Worm (Caenorhabditis elegans) whole organism, young adult: Measurements from ENCODE around the gene C50C3.12.

Experiments used
- C06A6.2 ChIP-seq: fragments of 200-800 bp; sonication (Bioruptor generic); conservative IDR thresholded peaks from 2 replicates; pipeline ENCODE4 v1.3.6; 2022; ENCODE audit warnings: missing genetic modification characterization, missing compliant biosample characterization
- F33H1.4 ChIP-seq: fragments of 200-800 bp; sonication (Bioruptor generic); IDR thresholded peaks from 2 replicates; pipeline ENCODE4 v1.3.6; 2022; ENCODE audit warnings: missing genetic modification reagents, missing genetic modification characterization, missing compliant biosample characterization
- F37B4.10 ChIP-seq: fragments of 200-800 bp; sonication (Bioruptor generic); IDR thresholded peaks from 2 replicates; pipeline ENCODE4 v1.3.6; 2022; ENCODE audit warnings: missing genetic modification characterization, missing compliant biosample characterization
- F49E8.2 ChIP-seq: sonication (generic microtip); optimal IDR thresholded peaks from 3 replicates; lab custom pipeline; 2017; ENCODE audit warnings: missing genetic modification characterization, mild to moderate bottlenecking, missing compliant biosample characterization, antibody characterized with exemption, moderate library complexity; ENCODE audit not compliant: insufficient read depth
- F57A8.1 ChIP-seq: fragments of 200-800 bp; sonication (Bioruptor generic); optimal IDR thresholded peaks from 2 replicates; lab custom pipeline; 2018; ENCODE audit warnings: mild to moderate bottlenecking, missing genetic modification characterization, moderate library complexity, missing compliant biosample characterization
- T07F8.4 ChIP-seq: sonication (generic microtip); optimal IDR thresholded peaks from 2 replicates; lab custom pipeline; 2016; ENCODE audit warnings: mild to moderate bottlenecking, missing genetic modification characterization, moderate library complexity, missing compliant biosample characterization
- ZK185.1 ChIP-seq: sonication (generic microtip); optimal IDR thresholded peaks from 2 replicates; lab custom pipeline; 2016; ENCODE audit warnings: mild to moderate bottlenecking, missing genetic modification characterization, missing compliant biosample characterization; ENCODE audit not compliant: poor library complexity, severe bottlenecking
- akir-1 ChIP-seq: fragments of 200-800 bp; sonication (Bioruptor generic); optimal IDR thresholded peaks from 2 replicates; lab custom pipeline; 2018; ENCODE audit warnings: mild to moderate bottlenecking, missing genetic modification characterization, moderate library complexity, missing compliant biosample characterization
- aptf-3 ChIP-seq: fragments of 200-800 bp; sonication (Bioruptor generic); IDR thresholded peaks from 2 replicates; pipeline ENCODE4 v1.3.6; 2022; ENCODE audit warnings: missing genetic modification characterization, missing compliant biosample characterization
- athp-1 ChIP-seq: sonication (generic microtip); optimal IDR thresholded peaks from 2 replicates; lab custom pipeline; 2017; ENCODE audit warnings: mild to moderate bottlenecking, missing genetic modification characterization, missing compliant biosample characterization
- attf-3 ChIP-seq: fragments of 200-800 bp; sonication (Bioruptor generic); conservative IDR thresholded peaks from 2 replicates; pipeline ENCODE4 v1.3.6; 2022; ENCODE audit warnings: missing genetic modification reagents, missing genetic modification characterization, missing compliant biosample characterization
- attf-5 ChIP-seq: fragments of 200-800 bp; sonication (Bioruptor generic); optimal IDR thresholded peaks from 2 replicates; lab custom pipeline; 2018; ENCODE audit warnings: mild to moderate bottlenecking, missing genetic modification characterization, missing compliant biosample characterization
- attf-6 ChIP-seq: fragments of 200-800 bp; sonication (Bioruptor generic); IDR thresholded peaks from 2 replicates; pipeline ENCODE4 v1.3.6; 2022; ENCODE audit warnings: missing genetic modification reagents, missing genetic modification characterization, missing compliant biosample characterization
- bed-1 ChIP-seq: fragments of 200-800 bp; sonication (Bioruptor generic); IDR thresholded peaks from 2 replicates; pipeline ENCODE4 v1.3.6; 2022; ENCODE audit warnings: missing genetic modification reagents, missing genetic modification characterization, missing compliant biosample characterization
- cebp-1 ChIP-seq, 2 experiments: fragments of 200-800 bp in 1 of 2; sonication (Bioruptor generic) in 1 of 2; sonication (generic microtip) in 1 of 2; IDR thresholded peaks in 1 of 2; optimal IDR thresholded peaks in 1 of 2; 2 replicates each; pipeline versions ENCODE4 v1.3.6 to Lab custom; 2017 to 2022; ENCODE audit warnings: missing compliant biosample characterization in 2 of 2, missing genetic modification characterization in 2 of 2, mild to moderate bottlenecking in 1 of 2, missing genetic modification reagents in 1 of 2, moderate library complexity in 1 of 2
- ceh-40 ChIP-seq: fragments of 200-800 bp; sonication (Bioruptor generic); IDR thresholded peaks from 2 replicates; pipeline ENCODE4 v1.3.6; 2022; ENCODE audit warnings: missing genetic modification characterization, missing compliant biosample characterization
- ceh-79 ChIP-seq: sonication (generic microtip); optimal IDR thresholded peaks from 2 replicates; lab custom pipeline; 2017; ENCODE audit warnings: mild to moderate bottlenecking, missing genetic modification characterization, missing compliant biosample characterization
- dpff-1 ChIP-seq: sonication (generic microtip); optimal IDR thresholded peaks from 2 replicates; lab custom pipeline; 2017; ENCODE audit warnings: mild to moderate bottlenecking, missing genetic modification characterization, missing compliant biosample characterization
- egl-44 ChIP-seq: fragments of 200-800 bp; sonication (Bioruptor generic); IDR thresholded peaks from 2 replicates; pipeline ENCODE4 v1.3.6; 2022; ENCODE audit warnings: missing genetic modification reagents, missing genetic modification characterization, missing compliant biosample characterization
- egrh-3 ChIP-seq: fragments of 200-800 bp; sonication (Bioruptor generic); IDR thresholded peaks from 2 replicates; pipeline ENCODE4 v1.3.6; 2022; ENCODE audit warnings: missing genetic modification reagents, missing genetic modification characterization, missing compliant biosample characterization
- ets-4 ChIP-seq: fragments of 200-800 bp; sonication (Bioruptor generic); optimal IDR thresholded peaks from 2 replicates; lab custom pipeline; 2018; ENCODE audit warnings: mild to moderate bottlenecking, missing genetic modification characterization, missing compliant biosample characterization
- him-1 ChIP-seq: sonication (generic microtip); optimal IDR thresholded peaks from 2 replicates; lab custom pipeline; 2016; ENCODE audit warnings: missing genotype, missing genetic modification reagents, missing genetic modification characterization, missing compliant biosample characterization
- hmg-20 ChIP-seq: fragments of 200-800 bp; sonication (Bioruptor generic); IDR thresholded peaks from 2 replicates; pipeline ENCODE4 v1.3.6; 2022; ENCODE audit warnings: missing genetic modification reagents, missing genetic modification characterization, missing compliant biosample characterization
- hsf-1 ChIP-seq: fragments of 200-800 bp; sonication (Bioruptor generic); IDR thresholded peaks from 2 replicates; pipeline ENCODE4 v1.3.6; 2022; ENCODE audit warnings: missing genetic modification reagents, missing genetic modification characterization, missing compliant biosample characterization
- lag-1 ChIP-seq: fragments of 200-800 bp; sonication (Bioruptor generic); IDR thresholded peaks from 2 replicates; pipeline ENCODE4 v1.3.6; 2022; ENCODE audit warnings: missing genetic modification reagents, missing genetic modification characterization, missing compliant biosample characterization
- let-607 ChIP-seq, 2 experiments: fragments of 200-800 bp in 1 of 2; sonication (Bioruptor generic) in 1 of 2; sonication (generic microtip) in 1 of 2; optimal IDR thresholded peaks; 2 replicates each; lab custom pipeline; 2016 to 2018; ENCODE audit warnings: mild to moderate bottlenecking in 2 of 2, missing compliant biosample characterization in 2 of 2, missing genetic modification characterization in 2 of 2, moderate library complexity in 2 of 2, missing genotype in 1 of 2
- lin-26 ChIP-seq: fragments of 200-800 bp; sonication (Bioruptor generic); IDR thresholded peaks from 2 replicates; pipeline ENCODE4 v1.3.6; 2022; ENCODE audit warnings: missing genetic modification reagents, missing genetic modification characterization, missing compliant biosample characterization
- lin-40 ChIP-seq: sonication (generic microtip); optimal IDR thresholded peaks from 2 replicates; lab custom pipeline; 2016; ENCODE audit warnings: missing genetic modification characterization, mild to moderate bottlenecking, missing compliant biosample characterization, missing genotype, missing genetic modification reagents
- lin-54 ChIP-seq: fragments of 200-800 bp; sonication (Bioruptor generic); optimal IDR thresholded peaks from 2 replicates; lab custom pipeline; 2018; ENCODE audit warnings: mild to moderate bottlenecking, missing genetic modification characterization, missing compliant biosample characterization
- madf-3 ChIP-seq: fragments of 200-800 bp; sonication (Bioruptor generic); IDR thresholded peaks from 2 replicates; pipeline ENCODE4 v1.3.6; 2022; ENCODE audit warnings: missing genetic modification reagents, missing genetic modification characterization, missing compliant biosample characterization
- madf-6 ChIP-seq: fragments of 200-800 bp; sonication (Bioruptor generic); IDR thresholded peaks from 2 replicates; pipeline ENCODE4 v1.3.6; 2022; ENCODE audit warnings: missing genetic modification reagents, missing genetic modification characterization, missing compliant biosample characterization
- mel-28 ChIP-seq: sonication (generic microtip); optimal IDR thresholded peaks from 2 replicates; lab custom pipeline; 2016; ENCODE audit warnings: borderline replicate concordance, mild to moderate bottlenecking, missing genetic modification characterization, missing compliant biosample characterization
- mxl-1 ChIP-seq: sonication (generic microtip); optimal IDR thresholded peaks from 2 replicates; lab custom pipeline; 2016; ENCODE audit warnings: missing genetic modification characterization, missing compliant biosample characterization
- nfya-1 ChIP-seq: sonication (generic microtip); optimal IDR thresholded peaks from 2 replicates; lab custom pipeline; 2017; ENCODE audit warnings: antibody characterized with exemption, missing compliant biosample characterization, missing genetic modification characterization, borderline replicate concordance; ENCODE audit not compliant: insufficient read depth
- nhr-27 ChIP-seq: fragments of 200-800 bp; sonication (Bioruptor generic); optimal IDR thresholded peaks from 2 replicates; lab custom pipeline; 2018; ENCODE audit warnings: mild to moderate bottlenecking, missing genetic modification characterization, moderate library complexity, missing compliant biosample characterization
- nhr-80 ChIP-seq: sonication (generic microtip); optimal IDR thresholded peaks from 2 replicates; lab custom pipeline; 2016; ENCODE audit warnings: missing genetic modification characterization, missing compliant biosample characterization
- pha-4 ChIP-seq: fragments of 150-350 bp; sonication (generic microtip); optimal IDR thresholded peaks from 2 replicates; lab custom pipeline; 2014; ENCODE audit warnings: missing biosample characterization, missing genetic modification reagents, missing genetic modification characterization
- rcor-1 ChIP-seq: fragments of 200-800 bp; sonication (Bioruptor generic); IDR thresholded peaks from 2 replicates; pipeline ENCODE4 v1.3.6; 2022; ENCODE audit warnings: missing genetic modification reagents, missing genetic modification characterization, missing compliant biosample characterization
- repo-1 ChIP-seq: sonication (generic microtip); optimal IDR thresholded peaks from 2 replicates; lab custom pipeline; 2017; ENCODE audit warnings: mild to moderate bottlenecking, missing genetic modification characterization, missing compliant biosample characterization
- rpc-1 ChIP-seq, 2 experiments: fragments of 150-350 bp in 1 of 2; sonication (generic microtip) in 1 of 2; optimal IDR thresholded peaks; 2 replicates each; lab custom pipeline; 2014 to 2018; ENCODE audit warnings: missing biosample characterization in 1 of 2, missing genetic modification characterization in 1 of 2, missing genetic modification reagents in 1 of 2, missing genotype in 1 of 2
- snpc-4 ChIP-seq, 5 experiments: fragments of 150-350 bp in 1 of 5; sonication (generic microtip) in 4 of 5; optimal IDR thresholded peaks; 2 replicates each; lab custom pipeline; 2014 to 2018; ENCODE audit warnings: missing genetic modification characterization in 5 of 5, missing biosample characterization in 3 of 5, antibody characterized with exemption in 2 of 5, mild to moderate bottlenecking in 2 of 5, missing compliant biosample characterization in 2 of 5, missing genotype in 2 of 5, moderate library complexity in 2 of 5, missing genetic modification reagents in 1 of 5
- sptf-2 ChIP-seq: fragments of 200-800 bp; sonication (Bioruptor generic); optimal IDR thresholded peaks from 2 replicates; lab custom pipeline; 2018; ENCODE audit warnings: mild to moderate bottlenecking, missing genetic modification characterization, missing compliant biosample characterization
- unc-130 ChIP-seq: sonication (generic microtip); optimal IDR thresholded peaks from 2 replicates; lab custom pipeline; 2016; ENCODE audit warnings: missing genetic modification reagents, missing genetic modification characterization, missing compliant biosample characterization
- unc-62 ChIP-seq: fragments of 150-350 bp; optimal IDR thresholded peaks from 2 replicates; lab custom pipeline; 2014; ENCODE audit warnings: missing biosample characterization, missing genetic modification reagents, missing genetic modification characterization
- ztf-26 ChIP-seq: sonication (generic microtip); optimal IDR thresholded peaks from 2 replicates; lab custom pipeline; 2017; ENCODE audit warnings: missing genetic modification characterization, missing compliant biosample characterization
- ztf-3 ChIP-seq: fragments of 200-800 bp; sonication (Bioruptor generic); optimal IDR thresholded peaks from 2 replicates; lab custom pipeline; 2018; ENCODE audit warnings: mild to moderate bottlenecking, missing genetic modification characterization, missing compliant biosample characterization

C50C3.12 gene

DNA sequence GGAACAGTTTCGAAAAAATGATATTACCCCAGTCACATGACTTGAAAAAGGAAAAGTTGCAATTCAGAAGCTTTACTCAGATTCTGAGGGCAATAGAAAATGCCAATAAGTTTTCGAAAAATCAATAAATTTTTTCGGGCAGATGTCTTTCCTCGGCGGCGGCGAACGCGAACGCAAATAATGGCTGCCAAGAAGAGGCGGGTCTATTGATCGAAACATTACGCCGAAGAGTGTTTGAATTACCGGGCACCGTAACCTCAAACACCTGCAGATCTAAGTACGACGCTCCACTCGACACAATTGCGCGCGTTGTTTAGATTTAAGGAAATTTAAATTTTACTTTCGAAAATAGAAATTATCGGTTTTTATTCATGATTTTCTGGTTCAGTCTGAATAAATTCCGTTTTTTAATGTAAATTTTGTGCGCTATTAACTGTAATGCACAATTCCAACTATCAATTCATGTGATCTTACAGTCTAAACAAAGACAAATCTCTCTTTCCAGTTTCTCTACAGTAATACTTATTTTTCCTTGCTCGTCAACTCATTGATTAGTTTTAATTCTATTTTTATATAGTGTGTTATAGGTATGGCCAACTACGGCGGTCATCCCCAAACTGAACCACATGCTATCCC is 12.5 kb upstream of the C50C3.12 start, which contains the start of gene prp-8 (continued):
- TF ChIP-seq sptf-2 (GFP tag; lab: Kevin White, UChicago) (no peak), ceh-40 (0 out of 2 replicates have a peak, but pooled peaks have one; percentile 5), hsf-1 (GFP tag; lab: Robert Waterston, UW) (no peak), nhr-80 (peak; percentile 50), pha-4 (tag; lab: Kevin White, UChicago) (peak; percentile 85), T07F8.4 (no peak), lin-54 (GFP tag; lab: Kevin White, UChicago) (peak; percentile 95), F49E8.2 (tag; lab: Kevin White, UChicago) (no peak), athp-1 (tag; lab: Kevin White, UChicago) (peak; percentile 71), unc-62 (GFP tag; lab: Kevin White, UChicago) (no peak), ZK185.1 (tag; lab: Kevin White, UChicago) (peak; percentile 75), F33H1.4 (GFP tag; lab: Robert Waterston, UW) (peak; percentile 57), madf-6 (peak; percentile 59), lin-40 (tag; lab: Kevin White, UChicago) (peak; percentile 76), C06A6.2 (GFP tag; lab: Robert Waterston, UW) (no peak), unc-130 (GFP tag; lab: Kevin White, UChicago) (no peak), aptf-3 (GFP tag; lab: Robert Waterston, UW) (no peak), akir-1 (GFP tag; lab: Kevin White, UChicago) (no peak), cebp-1 (GFP tag; IDR thresholded peaks at IDR 0.05; lab: Robert Waterston, UW) (peak; percentile 31; the same call in 1 of the 2 replicates), cebp-1 (tag; optimal IDR thresholded peaks at IDR 0.05; lab: Kevin White, UChicago) (peak; percentile 67), nfya-1 (tag; lab: Kevin White, UChicago) (no peak), rcor-1 (GFP tag; lab: Robert Waterston, UW) (0 out of 2 replicates have a peak, but pooled peaks have one; percentile 37), him-1 (no peak), lag-1 (no peak), F57A8.1 (no peak), egrh-3 (GFP tag; lab: Robert Waterston, UW) (peak; percentile 32; the same call in 1 of the 2 replicates), ets-4 (GFP tag; lab: Kevin White, UChicago) (no peak), snpc-4 (GFP tag; optimal IDR thresholded peaks at IDR 0.05; lab: Kevin White, UChicago) (peak; percentile 19), snpc-4 (tag; optimal IDR thresholded peaks at IDR 0.05; lab: Kevin White, UChicago) (peak in 3 of 4 experiments; percentile 37 to 59 (median 45)), repo-1 (no peak), attf-5 (GFP tag; lab: Kevin White, UChicago) (peak; percentile 98), mxl-1 (no peak), ztf-3 (GFP tag; lab: Kevin White, UChicago) (no peak), madf-3 (GFP tag; lab: Robert Waterston, UW) (no peak), mel-28 (tag; lab: Kevin White, UChicago) (no peak), dpff-1 (tag; lab: Kevin White, UChicago) (no peak), attf-3 (GFP tag; lab: Robert Waterston, UW) (peak; percentile 99), rpc-1 (optimal IDR thresholded peaks at IDR 0.05; lab: Kevin White, UChicago) (no peak), rpc-1 (tag; optimal IDR thresholded peaks at IDR 0.05; lab: Kevin White, UChicago) (no peak), lin-26 (no peak), ztf-26 (tag; lab: Kevin White, UChicago) (peak; percentile 39), attf-6 (GFP tag; lab: Robert Waterston, UW) (no peak), ceh-79 (tag; lab: Kevin White, UChicago) (no peak), bed-1 (no peak), hmg-20 (GFP tag; lab: Robert Waterston, UW) (no peak), let-607 (tag; optimal IDR thresholded peaks at IDR 0.05; lab: Kevin White, UChicago) (peak; percentile 20 to 30), egl-44 (no peak), nhr-27 (tag; lab: Kevin White, UChicago) (no peak), F37B4.10 (GFP tag; lab: Robert Waterston, UW) (no peak)
